Fruit fly (Drosophila melanogaster): ENCODE measurements around the gene CG17776.

Gene CG17776

dm6 chrX:2145690-2146470 lies 38.6 kb upstream of the CG17776 start (continued):
- TF ChIP-seq Usf (GFP tag; optimal IDR thresholded peaks at IDR 0.05): peak; percentile 36
- TF ChIP-seq GATAe (GFP tag; conservative IDR thresholded peaks at IDR 0.05): no peak
- TF ChIP-seq Myb (GFP tag; optimal IDR thresholded peaks at IDR 0.05): no peak
- TF ChIP-seq tin (GFP tag; optimal IDR thresholded peaks at IDR 0.05): peak; percentile 4
- no peak for TF ChIP-seq CG3163 (GFP tag; optimal IDR thresholded peaks at IDR 0.05)
- no peak for TF ChIP-seq Hmx (GFP tag; optimal IDR thresholded peaks at IDR 0.05)
- TF ChIP-seq CG7357 (GFP tag; IDR thresholded peaks at IDR 0.05): peak; percentile 38; the same call in 1 of the 3 replicates
- peak; percentile 26 for TF ChIP-seq Xbp1 (GFP tag; optimal IDR thresholded peaks at IDR 0.05)
- peak in 1 of 2 experiments; percentile 23 for TF ChIP-seq insv (GFP tag; optimal IDR thresholded peaks at IDR 0.05)
- TF ChIP-seq CG30431 (GFP tag; optimal IDR thresholded peaks at IDR 0.05): peak; percentile 16
- peak; percentile 36; the same call in 1 of the 2 replicates for TF ChIP-seq NFAT (GFP tag; IDR thresholded peaks at IDR 0.05)
- TF ChIP-seq CG31388 (GFP tag; optimal IDR thresholded peaks at IDR 0.05): no peak
- no peak for TF ChIP-seq CG12942 (GFP tag; optimal IDR thresholded peaks at IDR 0.05)
- peak; percentile 37 for TF ChIP-seq lilli (GFP tag; optimal IDR thresholded peaks at IDR 0.05)
- TF ChIP-seq Fer1 (GFP tag; optimal IDR thresholded peaks at IDR 0.05): peak; percentile 29
- TF ChIP-seq prd (optimal IDR thresholded peaks at IDR 0.05): no peak
- peak; percentile 38; the same call in 1 of the 3 replicates for TF ChIP-seq prd (GFP tag; IDR thresholded peaks at IDR 0.05)
- peak; percentile 83 for TF ChIP-seq BEAF-32 (GFP tag; optimal IDR thresholded peaks at IDR 0.05)
- no peak for TF ChIP-seq Ets97D (GFP tag; optimal IDR thresholded peaks at IDR 0.05)
- peak; percentile 27 for TF ChIP-seq Antp (GFP tag; optimal IDR thresholded peaks at IDR 0.05)
- peak; percentile 74 for TF ChIP-seq Rfx (GFP tag; IDR thresholded peaks at IDR 0.05)
- peak; percentile 69 for TF ChIP-seq HLH4C (GFP tag; IDR thresholded peaks at IDR 0.05; ENCODE audit: partially characterized antibody)
- peak; percentile 8 for TF ChIP-seq CG4424 (GFP tag; optimal IDR thresholded peaks at IDR 0.05)
- no peak for TF ChIP-seq CG32772 (GFP tag; IDR thresholded peaks at IDR 0.05)
- TF ChIP-seq CG18262 (tag; optimal IDR thresholded peaks at IDR 0.05): peak; percentile 37
- TF ChIP-seq CG11504 (tag; optimal IDR thresholded peaks at IDR 0.05): peak; percentile 47
- no peak for TF ChIP-seq Blimp-1 (GFP tag; optimal IDR thresholded peaks at IDR 0.05)
- TF ChIP-seq CG1603 (tag; optimal IDR thresholded peaks at IDR 0.05): peak; percentile 8
- TF ChIP-seq Sry-δ (GFP tag; optimal IDR thresholded peaks at IDR 0.05): peak; percentile 86
- 0 out of 2 replicates have a peak, but pooled peaks have one; percentile 37 for TF ChIP-seq rib (GFP tag; IDR thresholded peaks at IDR 0.05)
- no peak for TF ChIP-seq gsb-n (tag; optimal IDR thresholded peaks at IDR 0.05)
- peak; percentile 68 for TF ChIP-seq amos (GFP tag; IDR thresholded peaks at IDR 0.05; ENCODE audit: partially characterized antibody)
- peak; percentile 90 for TF ChIP-seq Dll (GFP tag; IDR thresholded peaks at IDR 0.05; ENCODE audit: partially characterized antibody)
- peak; percentile 0 for TF ChIP-seq jing (GFP tag; optimal IDR thresholded peaks at IDR 0.05)
- TF ChIP-seq ash1 (GFP tag; optimal IDR thresholded peaks at IDR 0.05): no peak
- TF ChIP-seq wdn (GFP tag; IDR thresholded peaks at IDR 0.05): 0 out of 2 replicates have a peak, but pooled peaks have one; percentile 20
- peak in 1 of 2 experiments; percentile 28 for TF ChIP-seq Hr51 (GFP tag; optimal IDR thresholded peaks at IDR 0.05)
- peak; percentile 47 for TF ChIP-seq B-H2 (GFP tag; optimal IDR thresholded peaks at IDR 0.05)
- peak; percentile 2 for TF ChIP-seq HHEX (GFP tag; optimal IDR thresholded peaks at IDR 0.05)
- TF ChIP-seq H2.0 (GFP tag; IDR thresholded peaks at IDR 0.05): no peak; the same call in 1 of the 2 replicates
- TF ChIP-seq CG14860 (GFP tag; IDR thresholded peaks at IDR 0.05; ENCODE audit: partially characterized antibody): peak; percentile 78
- peak; percentile 23 for TF ChIP-seq mirr (GFP tag; optimal IDR thresholded peaks at IDR 0.05)
- no peak for TF ChIP-seq HLHmδ (GFP tag; optimal IDR thresholded peaks at IDR 0.05)
- TF ChIP-seq vnd (GFP tag; IDR thresholded peaks at IDR 0.05; ENCODE audit: partially characterized antibody): peak; percentile 79
- TF ChIP-seq Side (GFP tag; optimal IDR thresholded peaks at IDR 0.05): peak; percentile 9
- TF ChIP-seq zen2 (GFP tag; IDR thresholded peaks at IDR 0.05; ENCODE audit: partially characterized antibody): peak; percentile 72; the same call in 1 of the 3 replicates
- TF ChIP-seq tap (tag; optimal IDR thresholded peaks at IDR 0.05): no peak
- peak; percentile 27 for TF ChIP-seq luna (GFP tag; optimal IDR thresholded peaks at IDR 0.05)
